Worm (Caenorhabditis elegans) whole organism, young adult: ENCODE data around the gene C04E6.4.

Source experiments
- B0035.1 ChIP-seq: sonication (generic microtip); optimal IDR thresholded peaks from 2 replicates; lab custom pipeline; 2016; ENCODE audit warnings: missing genetic modification characterization, mild to moderate bottlenecking, missing compliant biosample characterization, missing genotype, missing genetic modification reagents
- D2030.7 ChIP-seq: fragments of 200-800 bp; sonication (Bioruptor generic); IDR thresholded peaks from 2 replicates; pipeline ENCODE4 v1.3.6; 2022; ENCODE audit warnings: missing genetic modification reagents, missing genetic modification characterization, missing compliant biosample characterization
- F37B4.10 ChIP-seq: fragments of 200-800 bp; sonication (Bioruptor generic); IDR thresholded peaks from 2 replicates; pipeline ENCODE4 v1.3.6; 2022; ENCODE audit warnings: missing genetic modification characterization, missing compliant biosample characterization
- F49E8.2 ChIP-seq: sonication (generic microtip); optimal IDR thresholded peaks from 3 replicates; lab custom pipeline; 2017; ENCODE audit warnings: missing genetic modification characterization, mild to moderate bottlenecking, missing compliant biosample characterization, antibody characterized with exemption, moderate library complexity; ENCODE audit not compliant: insufficient read depth
- F55B11.4 ChIP-seq: sonication (generic microtip); optimal IDR thresholded peaks from 2 replicates; lab custom pipeline; 2016; ENCODE audit warnings: missing compliant biosample characterization, missing genetic modification characterization, borderline replicate concordance; ENCODE audit not compliant: insufficient read depth
- T07F8.4 ChIP-seq: sonication (generic microtip); optimal IDR thresholded peaks from 2 replicates; lab custom pipeline; 2016; ENCODE audit warnings: mild to moderate bottlenecking, missing genetic modification characterization, moderate library complexity, missing compliant biosample characterization
- ZK185.1 ChIP-seq: sonication (generic microtip); optimal IDR thresholded peaks from 2 replicates; lab custom pipeline; 2016; ENCODE audit warnings: mild to moderate bottlenecking, missing genetic modification characterization, missing compliant biosample characterization; ENCODE audit not compliant: poor library complexity, severe bottlenecking
- akir-1 ChIP-seq: fragments of 200-800 bp; sonication (Bioruptor generic); optimal IDR thresholded peaks from 2 replicates; lab custom pipeline; 2018; ENCODE audit warnings: mild to moderate bottlenecking, missing genetic modification characterization, moderate library complexity, missing compliant biosample characterization
- aptf-3 ChIP-seq: fragments of 200-800 bp; sonication (Bioruptor generic); IDR thresholded peaks from 2 replicates; pipeline ENCODE4 v1.3.6; 2022; ENCODE audit warnings: missing genetic modification characterization, missing compliant biosample characterization
- attf-3 ChIP-seq: fragments of 200-800 bp; sonication (Bioruptor generic); conservative IDR thresholded peaks from 2 replicates; pipeline ENCODE4 v1.3.6; 2022; ENCODE audit warnings: missing genetic modification reagents, missing genetic modification characterization, missing compliant biosample characterization
- ceh-91 ChIP-seq: fragments of 200-800 bp; sonication (Bioruptor generic); IDR thresholded peaks from 2 replicates; pipeline ENCODE4 v1.3.6; 2022; ENCODE audit warnings: missing genetic modification reagents, missing genetic modification characterization, missing compliant biosample characterization
- dpl-1 ChIP-seq: fragments of 150-350 bp; optimal IDR thresholded peaks from 2 replicates; lab custom pipeline; 2014; ENCODE audit warnings: missing biosample characterization, missing genetic modification reagents, missing genetic modification characterization
- egl-44 ChIP-seq: fragments of 200-800 bp; sonication (Bioruptor generic); IDR thresholded peaks from 2 replicates; pipeline ENCODE4 v1.3.6; 2022; ENCODE audit warnings: missing genetic modification reagents, missing genetic modification characterization, missing compliant biosample characterization
- gei-17 ChIP-seq: fragments of 200-800 bp; sonication (Bioruptor generic); optimal IDR thresholded peaks from 2 replicates; lab custom pipeline; 2018; ENCODE audit warnings: mild to moderate bottlenecking, missing genetic modification characterization, missing compliant biosample characterization
- hlh-12 ChIP-seq: sonication (generic microtip); optimal IDR thresholded peaks from 2 replicates; lab custom pipeline; 2016; ENCODE audit warnings: missing genetic modification characterization, missing compliant biosample characterization
- hlh-26 ChIP-seq: fragments of 200-800 bp; sonication (Bioruptor generic); conservative IDR thresholded peaks from 2 replicates; pipeline ENCODE4 v1.3.6; 2022; ENCODE audit warnings: missing genetic modification reagents, missing genetic modification characterization, missing compliant biosample characterization
- hmg-20 ChIP-seq: fragments of 200-800 bp; sonication (Bioruptor generic); IDR thresholded peaks from 2 replicates; pipeline ENCODE4 v1.3.6; 2022; ENCODE audit warnings: missing genetic modification reagents, missing genetic modification characterization, missing compliant biosample characterization
- hrde-1 ChIP-seq: sonication (generic microtip); optimal IDR thresholded peaks from 2 replicates; lab custom pipeline; 2016; ENCODE audit warnings: missing genetic modification characterization, mild to moderate bottlenecking, missing compliant biosample characterization, moderate library complexity, missing genotype, missing genetic modification reagents, borderline replicate concordance
- lag-1 ChIP-seq: fragments of 200-800 bp; sonication (Bioruptor generic); IDR thresholded peaks from 2 replicates; pipeline ENCODE4 v1.3.6; 2022; ENCODE audit warnings: missing genetic modification reagents, missing genetic modification characterization, missing compliant biosample characterization
- lin-40 ChIP-seq: sonication (generic microtip); optimal IDR thresholded peaks from 2 replicates; lab custom pipeline; 2016; ENCODE audit warnings: missing genetic modification characterization, mild to moderate bottlenecking, missing compliant biosample characterization, missing genotype, missing genetic modification reagents
- madf-6 ChIP-seq: fragments of 200-800 bp; sonication (Bioruptor generic); IDR thresholded peaks from 2 replicates; pipeline ENCODE4 v1.3.6; 2022; ENCODE audit warnings: missing genetic modification reagents, missing genetic modification characterization, missing compliant biosample characterization
- nhr-80 ChIP-seq: sonication (generic microtip); optimal IDR thresholded peaks from 2 replicates; lab custom pipeline; 2016; ENCODE audit warnings: missing genetic modification characterization, missing compliant biosample characterization
- nhr-90 ChIP-seq: sonication (generic microtip); optimal IDR thresholded peaks from 2 replicates; lab custom pipeline; 2016; ENCODE audit warnings: missing genotype, mild to moderate bottlenecking, missing genetic modification characterization, missing compliant biosample characterization
- rcor-1 ChIP-seq: fragments of 200-800 bp; sonication (Bioruptor generic); IDR thresholded peaks from 2 replicates; pipeline ENCODE4 v1.3.6; 2022; ENCODE audit warnings: missing genetic modification reagents, missing genetic modification characterization, missing compliant biosample characterization
- rpc-1 ChIP-seq, 2 experiments: fragments of 150-350 bp in 1 of 2; sonication (generic microtip) in 1 of 2; optimal IDR thresholded peaks; 2 replicates each; lab custom pipeline; 2014 to 2018; ENCODE audit warnings: missing biosample characterization in 1 of 2, missing genetic modification characterization in 1 of 2, missing genetic modification reagents in 1 of 2, missing genotype in 1 of 2
- zfh-2 ChIP-seq: fragments of 200-800 bp; sonication (Bioruptor generic); conservative IDR thresholded peaks from 2 replicates; pipeline ENCODE4 v1.3.6; 2022; ENCODE audit warnings: missing genetic modification reagents, missing genetic modification characterization, missing compliant biosample characterization
- ztf-22 ChIP-seq: fragments of 200-800 bp; sonication (Bioruptor generic); optimal IDR thresholded peaks from 2 replicates; lab custom pipeline; 2018; ENCODE audit warnings: mild to moderate bottlenecking, missing genetic modification characterization, moderate library complexity, missing compliant biosample characterization
- ztf-26 ChIP-seq: sonication (generic microtip); optimal IDR thresholded peaks from 2 replicates; lab custom pipeline; 2017; ENCODE audit warnings: missing genetic modification characterization, missing compliant biosample characterization
- ztf-28 ChIP-seq: fragments of 200-800 bp; sonication (Bioruptor generic); IDR thresholded peaks from 2 replicates; pipeline ENCODE4 v1.3.6; 2022; ENCODE audit warnings: missing genetic modification reagents, missing genetic modification characterization, missing compliant biosample characterization
- ztf-6 ChIP-seq: fragments of 200-800 bp; sonication (Bioruptor generic); IDR thresholded peaks from 2 replicates; pipeline ENCODE4 v1.3.6; 2022; ENCODE audit warnings: missing genetic modification reagents, missing genetic modification characterization, missing compliant biosample characterization

C04E6.4 gene

DNA sequence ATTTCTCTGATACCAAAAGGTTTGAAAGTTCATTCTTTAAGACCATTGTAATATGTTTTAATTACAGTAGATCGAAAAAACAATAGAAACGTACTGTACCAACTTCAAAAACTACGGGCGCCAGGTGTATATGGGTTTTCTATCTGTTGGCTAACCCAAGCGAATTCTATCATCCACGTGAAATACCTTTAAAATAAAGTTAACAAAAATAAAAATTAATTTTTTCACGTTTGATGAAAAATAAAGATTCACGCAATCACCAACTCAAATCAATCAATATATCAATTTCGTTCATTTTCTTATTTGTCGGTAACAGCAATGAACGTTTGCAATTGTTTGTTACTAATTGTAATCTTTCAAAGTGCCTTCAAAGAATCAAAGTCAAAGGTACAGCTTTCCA, at the start of gene C04E6.4:
TSS of gene C04E6.4 (plus strand) at position 301 of the 400 bp plus-strand sequence.
- no peak for TF ChIP-seq nhr-80 (tag; lab: Kevin White, UChicago)
- no peak for TF ChIP-seq ztf-26 (tag; lab: Kevin White, UChicago)
- TF ChIP-seq hlh-26 (GFP tag; lab: Robert Waterston, UW): no peak
- TF ChIP-seq ztf-28 (GFP tag; lab: Robert Waterston, UW): no peak
- no peak for TF ChIP-seq nhr-90 (tag; lab: Kevin White, UChicago)
- TF ChIP-seq ZK185.1 (tag; lab: Kevin White, UChicago): no peak
- TF ChIP-seq rpc-1 (optimal IDR thresholded peaks at IDR 0.05; lab: Kevin White, UChicago): no peak
- no peak for TF ChIP-seq rpc-1 (tag; optimal IDR thresholded peaks at IDR 0.05; lab: Kevin White, UChicago)
- no peak for TF ChIP-seq ztf-6 (GFP tag; lab: Robert Waterston, UW)
- no peak for TF ChIP-seq aptf-3 (GFP tag; lab: Robert Waterston, UW)
- TF ChIP-seq hrde-1: no peak
- no peak for TF ChIP-seq dpl-1 (GFP tag; lab: Kevin White, UChicago)
- TF ChIP-seq lag-1 (GFP tag; lab: Robert Waterston, UW): no peak
- no peak for TF ChIP-seq madf-6 (GFP tag; lab: Robert Waterston, UW)
- TF ChIP-seq ceh-91 (GFP tag; lab: Robert Waterston, UW): no peak
- no peak for TF ChIP-seq B0035.1 (tag; lab: Kevin White, UChicago)
- no peak for TF ChIP-seq F49E8.2 (tag; lab: Kevin White, UChicago)
- no peak for TF ChIP-seq attf-3 (GFP tag; lab: Robert Waterston, UW)
- TF ChIP-seq lin-40 (tag; lab: Kevin White, UChicago): no peak

DNA sequence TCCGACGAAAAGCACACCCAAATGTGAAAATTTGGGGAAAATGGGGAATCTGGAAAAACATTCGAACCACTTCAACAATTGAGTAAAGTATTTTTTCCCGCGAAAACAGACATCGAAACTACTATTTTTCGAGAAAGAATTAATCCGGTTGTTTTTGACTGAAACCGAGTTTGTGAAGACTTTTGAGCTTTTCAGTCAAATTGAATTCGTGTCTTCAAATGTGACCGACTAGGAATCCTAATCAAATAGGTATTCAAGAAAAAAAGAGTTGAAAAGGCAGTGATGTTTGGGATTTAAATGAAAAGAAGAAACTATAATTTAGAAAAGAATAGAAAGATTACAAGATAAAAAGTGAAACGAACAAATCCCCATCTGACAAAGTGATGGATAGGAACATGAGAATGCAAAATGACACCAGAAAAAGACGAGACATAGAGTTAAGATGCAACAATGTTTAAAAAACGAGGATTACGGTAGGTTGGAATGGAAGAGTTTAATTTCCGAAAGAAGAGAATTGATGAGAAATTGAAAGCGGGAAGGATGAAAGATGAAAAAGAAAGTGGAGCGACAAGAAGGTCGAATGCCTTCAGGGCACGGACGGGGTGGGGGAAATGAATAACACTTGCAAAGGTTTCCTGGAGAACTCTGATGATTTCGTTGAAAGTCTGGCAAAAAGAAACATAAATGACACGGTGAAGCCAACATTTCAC, 44.6 kb upstream of the C04E6.4 start, which contains the start of gene F26F12.8:
TSS of gene F26F12.8 (minus strand) at position 51 of the 710 bp plus-strand sequence.
- no peak for TF ChIP-seq hmg-20 (GFP tag; lab: Robert Waterston, UW)
- no peak for TF ChIP-seq F37B4.10

DNA sequence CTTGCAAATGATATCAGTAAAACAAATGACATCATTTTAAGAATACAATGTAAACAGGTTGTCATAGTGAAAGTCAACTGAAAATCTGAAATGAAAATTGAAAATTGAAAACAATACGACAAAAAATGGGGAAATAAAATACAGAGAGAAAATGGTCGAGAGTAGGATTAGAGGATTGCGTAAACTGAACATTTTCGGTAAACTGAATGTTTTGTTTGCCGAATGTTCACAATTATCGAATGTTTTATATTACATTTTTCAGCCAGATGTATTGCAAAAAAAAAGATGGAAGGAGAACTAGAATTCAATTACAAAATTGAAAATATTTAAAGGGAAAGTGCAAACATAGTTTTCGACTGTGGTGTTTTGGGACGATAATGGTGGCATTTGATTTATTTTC, 42.1 kb upstream of the C04E6.4 start, which contains the start of gene F26F12.5:
TSS of gene F26F12.5 (minus strand) at position 101 of the 400 bp plus-strand sequence.
- no peak for TF ChIP-seq rcor-1
- TF ChIP-seq gei-17 (GFP tag; lab: Kevin White, UChicago): no peak
- no peak for TF ChIP-seq F49E8.2 (tag; lab: Kevin White, UChicago)
- TF ChIP-seq egl-44 (GFP tag; lab: Robert Waterston, UW): no peak
- TF ChIP-seq D2030.7 (GFP tag; lab: Robert Waterston, UW): no peak
- TF ChIP-seq, all 124 proteins: peak for 0

DNA sequence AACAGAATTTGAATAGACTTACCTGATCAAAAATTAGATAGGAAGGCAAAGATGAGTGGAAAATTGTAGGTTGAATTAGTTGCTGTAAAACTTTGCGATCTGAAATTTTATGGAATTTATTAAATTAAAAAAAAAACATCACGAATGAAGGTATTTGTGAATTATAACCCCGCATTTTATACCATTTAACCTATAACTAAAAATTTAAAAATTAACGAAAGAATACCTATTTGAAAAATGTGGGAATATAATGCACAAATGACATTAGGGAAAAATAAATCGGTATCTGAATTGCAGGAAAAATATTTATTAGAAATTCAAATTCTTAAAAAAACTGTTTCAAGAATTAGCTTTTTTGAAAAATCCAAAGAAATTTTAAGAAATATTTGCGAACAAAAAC, 38.0 kb upstream of the C04E6.4 start, which contains the start of gene F26F12.4:
TSS of gene F26F12.4 (minus strand) at position 101 of the 400 bp plus-strand sequence.
- TF ChIP-seq zfh-2 (GFP tag; lab: Robert Waterston, UW) (no peak), ztf-22 (GFP tag; lab: Kevin White, UChicago) (no peak), akir-1 (GFP tag; lab: Kevin White, UChicago) (no peak), B0035.1 (tag; lab: Kevin White, UChicago) (no peak), hlh-12 (no peak), ceh-91 (GFP tag; lab: Robert Waterston, UW) (no peak), F55B11.4 (tag; lab: Kevin White, UChicago) (no peak), T07F8.4 (no peak), egl-44 (GFP tag; lab: Robert Waterston, UW) (no peak)
